Worm (Caenorhabditis elegans) whole organism, L1 larva: ENCODE data around the gene scl-5.

ENCODE experiments used
- nhr-237 ChIP-seq: fragments of 150-350 bp; optimal IDR thresholded peaks from 2 replicates; lab custom pipeline; 2014; ENCODE audit warnings: missing biosample characterization, missing genetic modification characterization
- pqm-1 ChIP-seq: sonication (generic microtip); optimal IDR thresholded peaks from 3 replicates; lab custom pipeline; 2017; ENCODE audit warnings: missing biosample characterization, missing genetic modification characterization

ce11 chrIV:13028746-13029673 is 34.8 kb upstream of the scl-5 start:
- TF ChIP-seq nhr-237 (tag; lab: Kevin White, UChicago), result no peak
- no peak for TF ChIP-seq pqm-1
